Worm (Caenorhabditis elegans): Measurements from ENCODE around the gene rsr-2.

ce11 chrII:12255545-12256233 is 30.5 kb downstream of the rsr-2 start:
- TF ChIP-seq elt-1 (tag; optimal IDR thresholded peaks at IDR 0.05; ENCODE audit: borderline replicate concordance, insufficient read depth) (no peak), pha-4 (tag; optimal IDR thresholded peaks at IDR 0.05) (no peak), mls-2 (tag; optimal IDR thresholded peaks at IDR 0.05) (no peak), unc-39 (tag; optimal IDR thresholded peaks at IDR 0.05) (no peak)
